Worm (Caenorhabditis elegans) whole organism, L2 larva: ENCODE measurements around the gene Y50D4C.12.

Experiments used
- C34F6.9 ChIP-seq: fragments of 150-350 bp; optimal IDR thresholded peaks from 2 replicates; lab custom pipeline; 2014; ENCODE audit warnings: missing biosample characterization, missing genetic modification characterization
- F13H6.1 ChIP-seq: sonication (generic microtip); optimal IDR thresholded peaks from 2 replicates; lab custom pipeline; 2016; ENCODE audit warnings: missing genetic modification characterization, missing compliant biosample characterization
- R02D3.7 ChIP-seq: fragments of 150-350 bp; optimal IDR thresholded peaks from 2 replicates; lab custom pipeline; 2014; ENCODE audit warnings: missing biosample characterization, missing genetic modification characterization
- ZK546.5 ChIP-seq: sonication (generic microtip); optimal IDR thresholded peaks from 2 replicates; lab custom pipeline; 2017; ENCODE audit warnings: missing biosample characterization, missing genetic modification characterization
- aly-2 ChIP-seq: fragments of 150-350 bp; optimal IDR thresholded peaks from 2 replicates; lab custom pipeline; 2014; ENCODE audit warnings: missing biosample characterization, missing genetic modification characterization
- ama-1 ChIP-seq: fragments of 150-350 bp; optimal IDR thresholded peaks from 2 replicates; lab custom pipeline; 2018; ENCODE audit warnings: inconsistent platforms
- blmp-1 ChIP-seq: sonication (generic microtip); optimal IDR thresholded peaks from 2 replicates; lab custom pipeline; 2017; ENCODE audit warnings: missing genetic modification characterization, mild to moderate bottlenecking, missing compliant biosample characterization, antibody characterized with exemption, moderate library complexity; ENCODE audit not compliant: insufficient read depth
- ceh-16 ChIP-seq: fragments of 150-350 bp; optimal IDR thresholded peaks from 2 replicates; lab custom pipeline; 2014; ENCODE audit warnings: missing biosample characterization, missing genetic modification characterization
- ceh-82 ChIP-seq: fragments of 150-350 bp; optimal IDR thresholded peaks from 2 replicates; lab custom pipeline; 2014; ENCODE audit warnings: missing biosample characterization, missing genetic modification characterization
- crh-2 ChIP-seq: sonication (generic microtip); optimal IDR thresholded peaks from 2 replicates; lab custom pipeline; 2017; ENCODE audit warnings: missing biosample characterization, missing genetic modification characterization
- dmd-4 ChIP-seq: sonication (generic microtip); optimal IDR thresholded peaks from 2 replicates; lab custom pipeline; 2017; ENCODE audit warnings: missing biosample characterization, missing genetic modification characterization
- egl-27 ChIP-seq: sonication (generic microtip); optimal IDR thresholded peaks from 3 replicates; lab custom pipeline; 2017; ENCODE audit warnings: missing biosample characterization, missing genetic modification reagents, missing genetic modification characterization
- elt-1 ChIP-seq: fragments of 150-350 bp; optimal IDR thresholded peaks from 2 replicates; lab custom pipeline; 2014; ENCODE audit warnings: missing biosample characterization, missing genetic modification characterization
- elt-3 ChIP-seq: sonication (generic microtip); optimal IDR thresholded peaks from 2 replicates; lab custom pipeline; 2017; ENCODE audit warnings: missing biosample characterization, missing genetic modification characterization
- fos-1 ChIP-seq: fragments of 150-350 bp; optimal IDR thresholded peaks from 2 replicates; lab custom pipeline; 2014; ENCODE audit warnings: missing biosample characterization, missing genetic modification characterization
- gmeb-1 ChIP-seq: fragments of 150-350 bp; optimal IDR thresholded peaks from 2 replicates; lab custom pipeline; 2014; ENCODE audit warnings: missing biosample characterization, missing genetic modification characterization
- lin-11 ChIP-seq: fragments of 150-350 bp; sonication (generic microtip); optimal IDR thresholded peaks from 2 replicates; lab custom pipeline; 2014; ENCODE audit warnings: missing biosample characterization, missing genetic modification characterization, inconsistent platforms, mixed read lengths
- lin-13 ChIP-seq: fragments of 150-350 bp; optimal IDR thresholded peaks from 2 replicates; lab custom pipeline; 2014; ENCODE audit warnings: missing biosample characterization, missing genetic modification reagents, missing genetic modification characterization
- lin-39 ChIP-seq: fragments of 150-350 bp; optimal IDR thresholded peaks from 2 replicates; lab custom pipeline; 2014; ENCODE audit warnings: missing biosample characterization, missing genetic modification reagents, missing genetic modification characterization
- lsy-2 ChIP-seq, 2 experiments: fragments of 150-350 bp in 1 of 2; sonication (generic microtip) in 1 of 2; optimal IDR thresholded peaks; 2 replicates each; lab custom pipeline; 2014 to 2017; ENCODE audit warnings: missing biosample characterization in 2 of 2, missing genetic modification characterization in 2 of 2
- mab-5 ChIP-seq: fragments of 150-350 bp; optimal IDR thresholded peaks from 2 replicates; lab custom pipeline; 2014; ENCODE audit warnings: missing biosample characterization, missing genetic modification characterization
- mbf-1 ChIP-seq: sonication (generic microtip); optimal IDR thresholded peaks from 2 replicates; lab custom pipeline; 2017; ENCODE audit warnings: missing biosample characterization, missing genetic modification characterization
- mdl-1 ChIP-seq, 2 experiments: fragments of 150-350 bp in 1 of 2; sonication (generic microtip) in 1 of 2; optimal IDR thresholded peaks; 2 replicates each; lab custom pipeline; 2017; ENCODE audit warnings: missing biosample characterization in 2 of 2, missing genetic modification characterization in 2 of 2
- nhr-10 ChIP-seq: sonication (generic microtip); optimal IDR thresholded peaks from 2 replicates; lab custom pipeline; 2017; ENCODE audit warnings: missing biosample characterization, missing genetic modification characterization
- nhr-11 ChIP-seq: fragments of 150-350 bp; optimal IDR thresholded peaks from 2 replicates; lab custom pipeline; 2014; ENCODE audit warnings: missing biosample characterization, missing genetic modification characterization
- nhr-12 ChIP-seq: fragments of 150-350 bp; optimal IDR thresholded peaks from 2 replicates; lab custom pipeline; 2014; ENCODE audit warnings: missing biosample characterization, missing genetic modification characterization
- nhr-129 ChIP-seq: fragments of 150-350 bp; optimal IDR thresholded peaks from 2 replicates; lab custom pipeline; 2014; ENCODE audit warnings: missing biosample characterization, missing genetic modification characterization
- nhr-21 ChIP-seq: fragments of 150-350 bp; optimal IDR thresholded peaks from 2 replicates; lab custom pipeline; 2014; ENCODE audit warnings: missing biosample characterization, missing genetic modification characterization
- nhr-23 ChIP-seq: fragments of 150-350 bp; optimal IDR thresholded peaks from 2 replicates; lab custom pipeline; 2014; ENCODE audit warnings: missing biosample characterization, missing genetic modification reagents, missing genetic modification characterization
- nhr-237 ChIP-seq: fragments of 150-350 bp; optimal IDR thresholded peaks from 2 replicates; lab custom pipeline; 2014; ENCODE audit warnings: missing biosample characterization, missing genetic modification characterization
- nhr-25 ChIP-seq: fragments of 150-350 bp; sonication (generic microtip); optimal IDR thresholded peaks from 3 replicates; lab custom pipeline; 2014; ENCODE audit warnings: missing biosample characterization, missing genetic modification characterization
- nhr-77 ChIP-seq: fragments of 150-350 bp; optimal IDR thresholded peaks from 2 replicates; lab custom pipeline; 2014; ENCODE audit warnings: missing biosample characterization, missing genetic modification characterization
- peb-1 ChIP-seq: fragments of 150-350 bp; optimal IDR thresholded peaks from 2 replicates; lab custom pipeline; 2014; ENCODE audit warnings: missing biosample characterization, missing genetic modification characterization
- sem-4 ChIP-seq: fragments of 150-350 bp; optimal IDR thresholded peaks from 2 replicates; lab custom pipeline; 2014; ENCODE audit warnings: missing biosample characterization, missing genetic modification reagents, missing genetic modification characterization
- skn-1 ChIP-seq: sonication (generic microtip); optimal IDR thresholded peaks from 2 replicates; lab custom pipeline; 2017; ENCODE audit warnings: missing biosample characterization, missing genetic modification characterization
- sma-3 ChIP-seq: sonication (generic microtip); optimal IDR thresholded peaks from 2 replicates; lab custom pipeline; 2016; ENCODE audit warnings: missing genetic modification reagents, missing genetic modification characterization, missing compliant biosample characterization
- sma-9 ChIP-seq, 2 experiments: fragments of 150-350 bp in 1 of 2; sonication (generic microtip) in 1 of 2; optimal IDR thresholded peaks; 2 replicates each; lab custom pipeline; 2014 to 2016; ENCODE audit warnings: missing genetic modification characterization in 2 of 2, mild to moderate bottlenecking in 1 of 2, missing biosample characterization in 1 of 2, missing compliant biosample characterization in 1 of 2, missing genetic modification reagents in 1 of 2, moderate library complexity in 1 of 2
- snpc-4 ChIP-seq: fragments of 150-350 bp; optimal IDR thresholded peaks from 2 replicates; lab custom pipeline; 2014; ENCODE audit warnings: missing biosample characterization, missing genetic modification characterization
- unc-39 ChIP-seq: fragments of 150-350 bp; optimal IDR thresholded peaks from 2 replicates; lab custom pipeline; 2014; ENCODE audit warnings: missing biosample characterization, missing genetic modification characterization
- unc-55 ChIP-seq: fragments of 150-350 bp; sonication (generic microtip); optimal IDR thresholded peaks from 3 replicates; lab custom pipeline; 2014; ENCODE audit warnings: missing biosample characterization, missing genetic modification reagents, missing genetic modification characterization
- unc-62 ChIP-seq: fragments of 150-350 bp; optimal IDR thresholded peaks from 2 replicates; lab custom pipeline; 2014; ENCODE audit warnings: missing biosample characterization, missing genetic modification reagents, missing genetic modification characterization
- zag-1 ChIP-seq: fragments of 150-350 bp; optimal IDR thresholded peaks from 2 replicates; lab custom pipeline; 2014; ENCODE audit warnings: missing biosample characterization, missing genetic modification characterization
- ztf-1 ChIP-seq: fragments of 200-800 bp; sonication (Bioruptor generic); conservative IDR thresholded peaks from 2 replicates; pipeline ENCODE4 v1.3.6; 2022; ENCODE audit warnings: missing genetic modification characterization, missing compliant biosample characterization
- ztf-11 ChIP-seq: sonication (generic microtip); optimal IDR thresholded peaks from 2 replicates; lab custom pipeline; 2017; ENCODE audit warnings: missing biosample characterization, missing genetic modification characterization
- ztf-4 ChIP-seq: fragments of 150-350 bp; optimal IDR thresholded peaks from 2 replicates; lab custom pipeline; 2014; ENCODE audit warnings: missing biosample characterization, missing genetic modification characterization

The Y50D4C.12 gene

DNA sequence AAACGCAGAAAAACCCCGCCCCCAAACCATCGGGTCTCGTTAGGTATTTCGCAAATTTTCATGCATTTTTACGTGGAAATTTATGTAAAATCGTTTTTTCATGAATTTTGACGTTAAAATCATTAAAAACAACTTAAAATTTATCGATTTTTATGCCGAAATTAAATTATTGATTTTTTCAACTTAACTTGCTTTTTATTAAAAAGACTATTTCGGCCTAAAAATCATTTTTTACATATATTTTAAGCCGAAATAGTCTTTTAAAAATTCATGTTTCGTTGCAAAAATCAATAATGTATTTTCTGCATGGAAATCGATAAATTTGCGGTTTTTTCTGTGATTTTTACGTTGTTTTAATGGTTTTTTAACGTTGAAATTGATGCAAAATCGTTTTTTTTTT, 13.3 kb downstream of the Y50D4C.12 start:
- no peak for TF ChIP-seq lin-13 (GFP tag; lab: Kevin White, UChicago)
- TF ChIP-seq ztf-1 (GFP tag; lab: Robert Waterston, UW), result no peak
- TF ChIP-seq nhr-10 (tag; lab: Kevin White, UChicago), result no peak
- no peak for TF ChIP-seq elt-3 (tag; lab: Kevin White, UChicago)
- no peak for TF ChIP-seq sma-3 (GFP tag; lab: Kevin White, UChicago)
- TF ChIP-seq crh-2 (tag; lab: Kevin White, UChicago), result no peak
- TF ChIP-seq ceh-82 (tag; lab: Kevin White, UChicago), result no peak
- TF ChIP-seq nhr-77 (tag; lab: Kevin White, UChicago), result no peak
- no peak for TF ChIP-seq nhr-129 (tag; lab: Kevin White, UChicago)
- no peak for TF ChIP-seq nhr-23 (tag; lab: Kevin White, UChicago)

DNA sequence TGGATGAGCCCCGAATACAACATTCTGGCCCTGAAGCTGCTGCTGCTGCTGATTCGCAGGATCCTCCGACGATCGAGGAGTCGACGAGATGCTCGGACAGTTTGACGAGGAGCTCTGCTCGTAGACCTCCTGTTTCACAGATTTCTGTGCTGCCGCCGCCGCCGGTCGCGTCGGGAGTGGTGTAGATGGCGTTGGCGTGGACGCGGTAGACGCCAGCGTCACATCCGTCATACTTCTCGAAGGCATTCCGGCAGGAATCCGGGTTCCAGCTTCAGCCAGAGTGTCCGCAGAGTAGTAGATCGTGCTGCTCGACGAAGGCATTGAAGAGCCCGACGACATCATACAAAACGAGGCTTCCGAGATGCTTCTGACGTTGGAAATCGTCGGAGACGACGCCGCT, 18.8 kb downstream of the Y50D4C.12 start:
- no peak for TF ChIP-seq blmp-1 (tag; lab: Kevin White, UChicago)

DNA sequence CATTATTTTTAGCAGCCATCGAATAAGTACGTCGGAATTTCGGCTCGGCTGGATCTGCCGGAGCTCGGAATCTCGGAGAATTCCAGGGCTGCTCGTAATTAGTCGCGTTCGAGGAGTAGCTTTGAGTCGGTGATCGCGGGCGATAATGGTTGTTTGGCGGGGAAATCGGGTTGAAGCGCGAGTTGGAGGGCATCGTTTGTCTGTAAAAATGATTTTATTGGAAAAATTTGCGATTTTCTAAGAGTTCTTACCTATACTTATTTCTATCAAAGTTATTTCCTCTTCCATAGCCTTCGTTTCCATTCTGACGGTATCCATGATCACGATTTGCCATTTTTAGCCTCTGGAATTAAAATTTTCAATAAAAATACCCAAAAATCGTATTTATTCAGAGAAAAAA, 21.0 kb downstream of the Y50D4C.12 start, which contains the start of gene Y50D4C.5:
Y50D4C.5 (minus strand) TSS at position 345 of the 400 bp plus-strand sequence.
- TF ChIP-seq aly-2 (tag; lab: Kevin White, UChicago) (no peak), lsy-2 (tag; optimal IDR thresholded peaks at IDR 0.05; lab: Kevin White, UChicago) (no peak), ztf-1 (GFP tag; lab: Robert Waterston, UW) (no peak), skn-1 (tag; lab: Kevin White, UChicago) (no peak), nhr-23 (tag; lab: Kevin White, UChicago) (no peak), nhr-21 (tag; lab: Kevin White, UChicago) (no peak)

DNA sequence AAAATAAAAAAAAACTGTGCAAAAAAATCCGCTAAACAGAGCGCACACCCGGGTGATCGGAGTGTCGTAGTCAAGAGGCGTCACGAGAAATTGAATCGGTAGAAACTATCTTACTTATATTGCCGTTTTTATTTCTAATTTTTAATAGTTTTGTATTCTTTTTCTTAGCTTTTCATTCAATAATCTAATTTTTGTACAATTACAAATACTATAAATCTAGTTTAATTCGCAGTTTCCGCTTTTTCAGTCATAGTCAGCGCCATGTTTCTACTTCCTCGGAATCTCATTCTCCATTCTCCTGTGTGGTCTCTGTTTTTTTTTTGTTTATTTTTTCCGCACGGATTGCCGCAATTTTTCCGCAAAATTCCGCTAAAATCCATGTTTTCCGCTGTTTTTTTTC, 21.4 kb downstream of the Y50D4C.12 start:
- TF ChIP-seq egl-27 (tag; lab: Kevin White, UChicago) (no peak), ztf-4 (tag; lab: Kevin White, UChicago) (no peak), zag-1 (tag; lab: Kevin White, UChicago) (no peak), nhr-12 (tag; lab: Kevin White, UChicago) (no peak), blmp-1 (tag; lab: Kevin White, UChicago) (no peak), ZK546.5 (tag; lab: Kevin White, UChicago) (no peak), sma-9 (GFP tag; optimal IDR thresholded peaks at IDR 0.05; lab: Kevin White, UChicago) (no peak), sma-9 (tag; optimal IDR thresholded peaks at IDR 0.05; lab: Kevin White, UChicago) (no peak), snpc-4 (tag; lab: Kevin White, UChicago) (no peak), skn-1 (tag; lab: Kevin White, UChicago) (no peak), sem-4 (tag; lab: Kevin White, UChicago) (no peak), ceh-16 (tag; lab: Kevin White, UChicago) (no peak), nhr-77 (tag; lab: Kevin White, UChicago) (no peak), nhr-23 (tag; lab: Kevin White, UChicago) (no peak), sma-3 (GFP tag; lab: Kevin White, UChicago) (peak; percentile 84), R02D3.7 (no peak), nhr-237 (no peak), peb-1 (tag; lab: Kevin White, UChicago) (no peak), nhr-11 (tag; lab: Kevin White, UChicago) (no peak), mab-5 (tag; lab: Kevin White, UChicago) (no peak), ztf-1 (GFP tag; lab: Robert Waterston, UW) (no peak), lin-39 (tag; lab: Kevin White, UChicago) (no peak), lin-13 (GFP tag; lab: Kevin White, UChicago) (no peak), C34F6.9 (peak; percentile 82), nhr-21 (tag; lab: Kevin White, UChicago) (peak; percentile 11), lsy-2 (tag; optimal IDR thresholded peaks at IDR 0.05; lab: Kevin White, UChicago) (peak; percentile 37 to 77), dmd-4 (tag; lab: Kevin White, UChicago) (no peak), unc-55 (peak; percentile 81), F13H6.1 (tag; lab: Kevin White, UChicago) (peak; percentile 75), nhr-10 (tag; lab: Kevin White, UChicago) (no peak), lin-11 (tag; lab: Kevin White, UChicago) (no peak), unc-62 (GFP tag; lab: Kevin White, UChicago) (no peak), elt-3 (tag; lab: Kevin White, UChicago) (no peak), nhr-129 (tag; lab: Kevin White, UChicago) (peak; percentile 49), nhr-25 (peak; percentile 74), ceh-82 (tag; lab: Kevin White, UChicago) (no peak), unc-39 (no peak), mbf-1 (no peak), ztf-11 (tag; lab: Kevin White, UChicago) (no peak), mdl-1 (tag; optimal IDR thresholded peaks at IDR 0.05; lab: Kevin White, UChicago) (no peak), gmeb-1 (tag; lab: Kevin White, UChicago) (peak; percentile 52), crh-2 (tag; lab: Kevin White, UChicago) (peak; percentile 53), fos-1 (peak; percentile 15), elt-1 (tag; lab: Kevin White, UChicago) (no peak), ama-1 (lab: Kevin White, UChicago) (no peak), aly-2 (tag; lab: Kevin White, UChicago) (no peak)
